Worm (Caenorhabditis elegans) whole organism, L1 larva: ENCODE data around the gene C31E10.5.

ENCODE experiments used
- F16B12.6 ChIP-seq: fragments of 150-350 bp; optimal IDR thresholded peaks from 2 replicates; lab custom pipeline; 2014; ENCODE audit warnings: missing biosample characterization, missing genetic modification characterization
- ama-1 ChIP-seq: fragments of 150-350 bp; optimal IDR thresholded peaks from 2 replicates; lab custom pipeline; 2014
- ceh-82 ChIP-seq, 3 experiments: fragments of 150-350 bp in 1 of 3; sonication (generic microtip) in 2 of 3; optimal IDR thresholded peaks; 2 replicates each; lab custom pipeline; 2014 to 2017; ENCODE audit warnings: missing biosample characterization in 3 of 3, missing genetic modification characterization in 3 of 3
- dpl-1 ChIP-seq, 3 experiments: fragments of 150-350 bp in 2 of 3; sonication (generic microtip) in 1 of 3; optimal IDR thresholded peaks; 2 replicates each; lab custom pipeline; 2014 to 2017; ENCODE audit warnings: missing biosample characterization in 3 of 3, missing genetic modification characterization in 3 of 3, missing genetic modification reagents in 3 of 3
- fkh-10 ChIP-seq: sonication (generic microtip); optimal IDR thresholded peaks from 2 replicates; lab custom pipeline; 2017; ENCODE audit warnings: missing biosample characterization, missing genetic modification reagents, missing genetic modification characterization
- fos-1 ChIP-seq: fragments of 150-350 bp; optimal IDR thresholded peaks from 2 replicates; lab custom pipeline; 2014; ENCODE audit warnings: missing biosample characterization, missing genetic modification characterization
- irx-1 ChIP-seq: sonication (generic microtip); optimal IDR thresholded peaks from 2 replicates; lab custom pipeline; 2016; ENCODE audit warnings: missing genetic modification characterization, missing compliant biosample characterization
- nhr-237 ChIP-seq: fragments of 150-350 bp; optimal IDR thresholded peaks from 2 replicates; lab custom pipeline; 2014; ENCODE audit warnings: missing biosample characterization, missing genetic modification characterization
- snu-23 ChIP-seq: sonication (generic microtip); optimal IDR thresholded peaks from 2 replicates; lab custom pipeline; 2016; ENCODE audit warnings: missing genetic modification characterization, missing compliant biosample characterization

ce11 chrX:14001494-14001974, 5.9 kb upstream of the C31E10.5 start, which contains the start of gene cytb-5.1:
- no peak for TF ChIP-seq ama-1 (lab: Kevin White, UChicago)
- TF ChIP-seq nhr-237 (tag; lab: Kevin White, UChicago) = peak; percentile 3
- no peak for TF ChIP-seq irx-1 (tag; lab: Kevin White, UChicago)
- no peak for TF ChIP-seq fkh-10 (GFP tag; lab: Kevin White, UChicago)
- TF ChIP-seq fos-1 (tag; lab: Kevin White, UChicago) = no peak
- no peak for TF ChIP-seq F16B12.6
- no peak for TF ChIP-seq dpl-1 (GFP tag; optimal IDR thresholded peaks at IDR 0.05; lab: Kevin White, UChicago)
- peak; percentile 36 for TF ChIP-seq snu-23 (GFP tag; lab: Kevin White, UChicago)
- TF ChIP-seq ceh-82 (tag; optimal IDR thresholded peaks at IDR 0.05; lab: Kevin White, UChicago) = peak in 2 of 3 experiments; percentile 21 to 46
